Worm (Caenorhabditis elegans) whole organism, L4/young adult: ENCODE data around the gene C28C12.12.

Experiments
- W03F9.2 ChIP-seq: fragments of 150-350 bp; optimal IDR thresholded peaks from 2 replicates; lab custom pipeline; 2014; ENCODE audit warnings: missing biosample characterization, missing genetic modification characterization
- dao-5 ChIP-seq: sonication (generic microtip); optimal IDR thresholded peaks from 2 replicates; lab custom pipeline; 2016; ENCODE audit warnings: missing genotype, missing genetic modification characterization, moderate library complexity, missing compliant biosample characterization
- him-1 ChIP-seq: sonication (generic microtip); optimal IDR thresholded peaks from 2 replicates; lab custom pipeline; 2016; ENCODE audit warnings: missing genotype, missing genetic modification reagents, missing genetic modification characterization, missing compliant biosample characterization

- TF ChIP-seq W03F9.2 (tag; lab: Kevin White, UChicago) (no peak), dao-5 (tag; lab: Kevin White, UChicago) (no peak), him-1 (tag; lab: Kevin White, UChicago) (no peak)
Observed at ce11 chrIV:8451709-8452248, 44.4 kb downstream of the C28C12.12 start, which contains the start of gene eppl-1.
